Worm (Caenorhabditis elegans) whole organism, L4 larva: ENCODE measurements around the gene sri-60.

Experiments used
- F10B5.3 ChIP-seq: sonication (generic microtip); optimal IDR thresholded peaks from 2 replicates; lab custom pipeline; 2016; ENCODE audit warnings: mild to moderate bottlenecking, missing genetic modification characterization, missing compliant biosample characterization
- F49E8.2 ChIP-seq: sonication (generic microtip); optimal IDR thresholded peaks from 2 replicates; lab custom pipeline; 2016; ENCODE audit warnings: missing compliant biosample characterization, mild to moderate bottlenecking, missing genetic modification characterization, borderline replicate concordance
- T26A8.4 ChIP-seq: fragments of 200-800 bp; sonication (Bioruptor generic); IDR thresholded peaks from 2 replicates; pipeline ENCODE4 v1.3.6; 2022; ENCODE audit warnings: missing genetic modification characterization, missing compliant biosample characterization
- ZK337.2 ChIP-seq: fragments of 200-800 bp; sonication (Bioruptor generic); IDR thresholded peaks from 2 replicates; pipeline ENCODE4 v1.3.6; 2022; ENCODE audit warnings: missing genetic modification reagents, missing genetic modification characterization, missing compliant biosample characterization
- ZK546.5 ChIP-seq, 2 experiments: sonication (generic microtip); optimal IDR thresholded peaks; 2 replicates each; lab custom pipeline; 2017; ENCODE audit warnings: missing biosample characterization in 2 of 2, missing genetic modification characterization in 2 of 2
- ama-1 ChIP-seq: fragments of 150-350 bp; optimal IDR thresholded peaks from 2 replicates; lab custom pipeline; 2014; ENCODE audit warnings: inconsistent platforms, mixed read lengths
- arid-1 ChIP-seq: fragments of 200-800 bp; sonication (Bioruptor generic); conservative IDR thresholded peaks from 2 replicates; pipeline ENCODE4 v1.3.6; 2022; ENCODE audit warnings: missing genetic modification reagents, missing genetic modification characterization, missing compliant biosample characterization
- ces-1 ChIP-seq: fragments of 150-350 bp; sonication (generic microtip); optimal IDR thresholded peaks from 4 replicates; lab custom pipeline; 2014; ENCODE audit warnings: missing biosample characterization, missing genetic modification reagents, missing genetic modification characterization
- daf-12 ChIP-seq: fragments of 150-350 bp; optimal IDR thresholded peaks from 2 replicates; lab custom pipeline; 2014; ENCODE audit warnings: missing biosample characterization, missing genetic modification reagents, missing genetic modification characterization
- fkh-10 ChIP-seq: fragments of 150-350 bp; optimal IDR thresholded peaks from 2 replicates; lab custom pipeline; 2014; ENCODE audit warnings: missing biosample characterization, missing genetic modification reagents, missing genetic modification characterization
- fos-1 ChIP-seq: fragments of 150-350 bp; optimal IDR thresholded peaks from 2 replicates; lab custom pipeline; 2014; ENCODE audit warnings: missing biosample characterization, missing genetic modification characterization
- hif-1 ChIP-seq, 2 experiments: sonication (generic microtip); optimal IDR thresholded peaks; 2 replicates each; lab custom pipeline; 2016 to 2017; ENCODE audit warnings: missing compliant biosample characterization in 2 of 2, missing genetic modification characterization in 2 of 2, missing genetic modification reagents in 2 of 2, missing genotype in 2 of 2, mild to moderate bottlenecking in 1 of 2
- hlh-11 ChIP-seq: fragments of 200-800 bp; sonication (Bioruptor generic); optimal IDR thresholded peaks from 2 replicates; lab custom pipeline; 2018; ENCODE audit warnings: mild to moderate bottlenecking, missing genetic modification characterization, missing compliant biosample characterization
- lim-7 ChIP-seq: fragments of 200-800 bp; sonication (Bioruptor generic); IDR thresholded peaks from 2 replicates; pipeline ENCODE4 v1.3.6; 2022; ENCODE audit warnings: missing genetic modification characterization, missing compliant biosample characterization
- lin-1 ChIP-seq: fragments of 200-800 bp; sonication (Bioruptor generic); IDR thresholded peaks from 2 replicates; pipeline ENCODE4 v1.3.6; 2022; ENCODE audit warnings: missing genetic modification reagents, missing genetic modification characterization, missing compliant biosample characterization
- lsy-2 ChIP-seq, 2 experiments: fragments of 150-350 bp in 1 of 2; sonication (generic microtip) in 1 of 2; optimal IDR thresholded peaks; 2 replicates each; lab custom pipeline; 2014 to 2017; ENCODE audit warnings: missing biosample characterization in 2 of 2, missing genetic modification characterization in 2 of 2
- madf-5 ChIP-seq, 2 experiments: fragments of 200-800 bp; sonication (Bioruptor generic); IDR thresholded peaks; 2 replicates each; pipeline ENCODE4 v1.3.6; 2022; ENCODE audit warnings: missing compliant biosample characterization in 2 of 2, missing genetic modification characterization in 2 of 2
- mdl-1 ChIP-seq, 2 experiments: fragments of 150-350 bp in 1 of 2; sonication (generic microtip) in 1 of 2; optimal IDR thresholded peaks; 2 replicates each; lab custom pipeline; 2014 to 2017; ENCODE audit warnings: missing biosample characterization in 2 of 2, missing genetic modification characterization in 2 of 2
- mep-1 ChIP-seq: fragments of 150-350 bp; sonication (generic microtip); optimal IDR thresholded peaks from 3 replicates; lab custom pipeline; 2014; ENCODE audit warnings: missing biosample characterization, missing genetic modification characterization
- mes-2 ChIP-seq: sonication (generic microtip); optimal IDR thresholded peaks from 2 replicates; lab custom pipeline; 2016; ENCODE audit warnings: missing genotype, mild to moderate bottlenecking, missing genetic modification characterization, missing compliant biosample characterization; ENCODE audit not compliant: poor library complexity, severe bottlenecking
- mxl-2 ChIP-seq: fragments of 200-800 bp; sonication (Bioruptor generic); conservative IDR thresholded peaks from 2 replicates; pipeline ENCODE4 v1.3.6; 2022; ENCODE audit warnings: missing genetic modification reagents, missing genetic modification characterization, missing compliant biosample characterization
- nhr-10 ChIP-seq: fragments of 150-350 bp; optimal IDR thresholded peaks from 2 replicates; lab custom pipeline; 2014; ENCODE audit warnings: missing biosample characterization, missing genetic modification characterization
- nhr-11 ChIP-seq: fragments of 150-350 bp; optimal IDR thresholded peaks from 2 replicates; lab custom pipeline; 2014; ENCODE audit warnings: missing biosample characterization, missing genetic modification characterization
- nhr-28 ChIP-seq: fragments of 150-350 bp; optimal IDR thresholded peaks from 2 replicates; lab custom pipeline; 2014; ENCODE audit warnings: missing biosample characterization, missing genetic modification characterization
- php-3 ChIP-seq: fragments of 200-800 bp; sonication (Bioruptor generic); IDR thresholded peaks from 2 replicates; pipeline ENCODE4 v1.3.6; 2022; ENCODE audit warnings: missing genetic modification reagents, missing genetic modification characterization, missing compliant biosample characterization
- set-16 ChIP-seq: fragments of 200-800 bp; sonication (Bioruptor generic); IDR thresholded peaks from 2 replicates; pipeline ENCODE4 v1.3.6; 2022; ENCODE audit warnings: missing genetic modification reagents, missing genetic modification characterization, missing compliant biosample characterization
- spr-1 ChIP-seq: sonication (generic microtip); optimal IDR thresholded peaks from 2 replicates; lab custom pipeline; 2016; ENCODE audit warnings: mild to moderate bottlenecking, missing genetic modification characterization, missing compliant biosample characterization
- tra-1 ChIP-seq: fragments of 200-800 bp; sonication (Bioruptor generic); IDR thresholded peaks from 2 replicates; pipeline ENCODE4 v1.3.6; 2022; ENCODE audit warnings: missing genetic modification reagents, missing genetic modification characterization, missing compliant biosample characterization
- unc-130 ChIP-seq: sonication (generic microtip); optimal IDR thresholded peaks from 2 replicates; lab custom pipeline; 2016; ENCODE audit warnings: missing genetic modification reagents, missing genetic modification characterization, missing compliant biosample characterization
- unc-39 ChIP-seq: sonication (generic microtip); optimal IDR thresholded peaks from 2 replicates; lab custom pipeline; 2017; ENCODE audit warnings: missing biosample characterization, missing genetic modification characterization
- unc-62 ChIP-seq, 3 experiments: fragments of 150-350 bp in 1 of 3; sonication (generic microtip); optimal IDR thresholded peaks in 2 of 3; peaks in 1 of 3; 1 replicate in 1 of 3; 2 replicates in 2 of 3; lab custom pipeline; 2014 to 2017; ENCODE audit warnings: missing biosample characterization in 3 of 3, missing genetic modification characterization in 3 of 3, missing genetic modification reagents in 3 of 3, missing genotype in 1 of 3
- vab-7 ChIP-seq: fragments of 200-800 bp; sonication (Bioruptor generic); IDR thresholded peaks from 2 replicates; pipeline ENCODE4 v1.3.6; 2022; ENCODE audit warnings: missing genetic modification reagents, missing genetic modification characterization, missing compliant biosample characterization
- zip-2 ChIP-seq: fragments of 150-350 bp; optimal IDR thresholded peaks from 2 replicates; lab custom pipeline; 2014; ENCODE audit warnings: missing biosample characterization, missing genetic modification characterization
- ztf-11 ChIP-seq: fragments of 150-350 bp; optimal IDR thresholded peaks from 2 replicates; lab custom pipeline; 2014; ENCODE audit warnings: missing biosample characterization, missing genetic modification characterization

The sri-60 gene

DNA sequence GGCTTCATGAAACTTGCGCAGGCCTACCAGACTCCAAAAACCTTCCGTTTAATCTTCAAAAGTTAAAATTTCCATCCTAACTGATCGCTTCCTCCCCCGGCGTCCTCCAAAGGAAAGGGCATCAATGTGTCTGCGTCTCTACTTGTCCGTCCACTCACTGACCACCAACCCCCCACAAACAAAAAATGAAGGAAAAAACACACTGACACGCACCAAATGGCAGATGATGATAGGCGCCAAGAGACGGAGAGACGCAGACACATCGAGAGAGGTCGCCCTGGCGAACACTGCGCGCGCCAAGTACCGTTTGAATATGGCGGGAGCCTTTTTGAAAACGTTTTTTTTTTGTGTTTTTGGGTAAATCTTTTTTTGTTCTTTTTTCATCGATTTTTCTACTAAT, 32.1 kb upstream of the sri-60 start (continued):
- TF ChIP-seq zip-2 (tag; lab: Kevin White, UChicago) (no peak), nhr-11 (tag; lab: Kevin White, UChicago) (no peak), lim-7 (GFP tag; lab: Robert Waterston, UW) (no peak), arid-1 (GFP tag; lab: Robert Waterston, UW) (no peak), hlh-11 (tag; lab: Kevin White, UChicago) (peak; percentile 21), mep-1 (tag; lab: Kevin White, UChicago) (peak; percentile 64), spr-1 (no peak), nhr-10 (tag; lab: Kevin White, UChicago) (no peak), mes-2 (peak; percentile 59), ama-1 (lab: Kevin White, UChicago) (no peak), mdl-1 (tag; optimal IDR thresholded peaks at IDR 0.05; lab: Kevin White, UChicago) (peak; percentile 28 to 37), ZK337.2 (no peak), mxl-2 (GFP tag; lab: Robert Waterston, UW) (no peak), unc-39 (tag; lab: Kevin White, UChicago) (no peak), php-3 (no peak), lsy-2 (tag; optimal IDR thresholded peaks at IDR 0.05; lab: Kevin White, UChicago) (peak in 1 of 2 experiments; percentile 30), lin-1 (GFP tag; lab: Robert Waterston, UW) (no peak), T26A8.4 (GFP tag; lab: Robert Waterston, UW) (no peak), set-16 (GFP tag; lab: Robert Waterston, UW) (no peak), nhr-28 (tag; lab: Kevin White, UChicago) (no peak), ztf-11 (no peak), F49E8.2 (tag; lab: Kevin White, UChicago) (no peak), F10B5.3 (tag; lab: Kevin White, UChicago) (no peak)

DNA sequence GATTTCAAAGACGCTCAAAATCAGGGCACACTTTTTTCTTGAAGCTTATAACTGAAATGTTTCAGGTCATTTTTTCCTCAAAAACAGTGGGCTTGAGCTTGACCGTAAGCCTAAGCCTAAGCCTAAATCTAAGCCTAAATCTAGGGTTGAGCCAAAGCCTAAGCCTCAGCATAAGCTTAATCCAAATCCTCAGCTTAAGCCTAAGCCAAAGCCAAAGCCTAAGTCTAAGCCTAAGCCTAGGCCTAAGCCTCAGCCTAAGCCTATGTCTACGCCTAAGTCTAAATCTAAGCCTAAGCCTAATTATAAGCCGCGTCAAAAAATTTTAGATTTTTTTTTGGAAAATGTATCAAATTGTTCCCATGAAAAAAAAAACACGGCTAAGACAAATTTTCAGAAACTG, 31.6 kb upstream of the sri-60 start:
- TF ChIP-seq daf-12 (tag; lab: Kevin White, UChicago) (no peak), vab-7 (GFP tag; lab: Robert Waterston, UW) (no peak), unc-130 (GFP tag; lab: Kevin White, UChicago) (no peak), ZK546.5 (tag; optimal IDR thresholded peaks at IDR 0.05; lab: Kevin White, UChicago) (no peak), lim-7 (GFP tag; lab: Robert Waterston, UW) (no peak), fos-1 (no peak)

DNA sequence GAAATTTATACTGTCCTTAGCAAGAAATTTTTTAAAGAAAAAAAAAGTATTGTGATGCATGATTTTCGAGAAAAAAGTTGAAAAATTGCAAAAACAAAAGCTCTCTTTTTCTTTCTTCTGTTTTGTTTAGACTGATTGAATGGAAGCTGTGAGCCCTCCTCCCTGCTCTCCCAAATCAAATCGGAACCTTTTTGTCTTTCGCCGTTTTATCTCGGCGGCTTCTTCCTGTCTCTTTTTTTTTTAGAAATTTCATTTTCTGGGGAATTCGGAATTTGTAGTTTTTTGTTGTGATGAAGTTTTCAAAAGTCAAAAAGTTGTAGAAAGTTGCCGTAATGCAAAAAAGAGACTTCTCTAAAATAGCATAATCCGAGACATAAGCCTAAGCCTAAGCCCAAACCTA, 28.0 kb upstream of the sri-60 start:
- TF ChIP-seq fkh-10 = peak; percentile 6
- TF ChIP-seq madf-5 (GFP tag; IDR thresholded peaks at IDR 0.05; lab: Robert Waterston, UW) = no peak
- peak; percentile 8 for TF ChIP-seq ces-1 (GFP tag; lab: Kevin White, UChicago)
- TF ChIP-seq unc-62 (GFP tag; optimal IDR thresholded peaks at IDR 0.05 in 1 of 2; lab: Kevin White, UChicago) = peak in 1 of 2 experiments; percentile 56
- no peak for TF ChIP-seq unc-62 (tag; optimal IDR thresholded peaks at IDR 0.05; lab: Kevin White, UChicago)
- no peak for TF ChIP-seq daf-12 (tag; lab: Kevin White, UChicago)

DNA sequence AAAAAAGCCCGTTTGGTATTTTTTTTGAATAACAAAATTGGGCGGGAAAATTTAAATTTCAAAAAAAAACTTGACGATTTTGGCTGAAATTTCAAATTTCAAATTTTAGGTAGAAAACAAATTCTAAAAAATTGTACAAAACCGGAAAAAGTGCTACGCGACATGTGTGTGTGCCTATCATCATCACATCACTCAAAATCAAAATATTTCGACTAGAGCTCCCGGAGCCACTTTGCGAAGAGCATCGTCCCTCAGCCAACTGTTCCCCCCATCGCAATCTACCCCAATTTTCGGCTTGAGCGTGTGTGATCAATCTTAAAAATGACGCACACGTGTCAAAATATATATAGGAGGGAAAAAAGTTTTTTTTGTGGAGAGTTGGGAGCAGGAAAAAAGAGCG, 24.1 kb upstream of the sri-60 start:
- TF ChIP-seq tra-1 (GFP tag; lab: Robert Waterston, UW) = 0 out of 2 replicates have a peak, but pooled peaks have one; percentile 37
- no peak for TF ChIP-seq spr-1
- TF ChIP-seq unc-62 (GFP tag; optimal IDR thresholded peaks at IDR 0.05 in 1 of 2; lab: Kevin White, UChicago) = no peak
- TF ChIP-seq unc-62 (tag; optimal IDR thresholded peaks at IDR 0.05; lab: Kevin White, UChicago) = no peak

DNA sequence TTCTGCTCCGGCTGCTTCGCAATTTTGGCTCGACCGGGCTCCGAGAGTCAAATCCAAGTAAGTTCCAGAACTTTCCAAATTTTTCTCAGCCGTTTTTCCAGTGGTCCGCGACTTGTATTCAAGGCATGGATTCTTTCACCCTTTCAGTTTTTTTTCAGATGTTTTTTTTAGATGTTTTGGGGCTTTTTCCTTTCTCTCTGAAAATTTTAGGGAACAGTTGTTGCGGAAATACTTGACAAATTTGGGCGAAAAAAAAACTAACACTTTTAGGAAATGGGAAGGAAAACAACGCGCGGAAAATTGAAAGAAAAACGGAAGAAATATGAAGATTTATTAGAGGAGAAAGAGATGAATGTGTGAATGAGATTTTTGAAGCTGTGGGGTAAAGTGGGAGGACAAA, 22.9 kb upstream of the sri-60 start, which contains the start of the genes T05A8.11 and nep-2:
TSS of gene T05A8.11 (minus strand) at position 101 of the 400 bp plus-strand sequence.
TSS of gene nep-2 (minus strand) at position 192 of the 400 bp plus-strand sequence.
- TF ChIP-seq hif-1 (tag; optimal IDR thresholded peaks at IDR 0.05; lab: Kevin White, UChicago) (no peak), mes-2 (no peak), set-16 (GFP tag; lab: Robert Waterston, UW) (0 out of 2 replicates have a peak, but pooled peaks have one; percentile 2)
